Worm (Caenorhabditis elegans) whole organism, L4 larva: Measurements from ENCODE around the gene pad-2.

ENCODE experiments used
- D1046.2 ChIP-seq: fragments of 200-800 bp; sonication (Bioruptor generic); IDR thresholded peaks from 2 replicates; pipeline ENCODE4 v1.3.6; 2022; ENCODE audit warnings: missing genetic modification characterization, missing compliant biosample characterization
- snpc-4 ChIP-seq: fragments of 150-350 bp; optimal IDR thresholded peaks from 2 replicates; lab custom pipeline; 2014; ENCODE audit warnings: missing biosample characterization, missing genetic modification characterization
- ztf-11 ChIP-seq: fragments of 150-350 bp; optimal IDR thresholded peaks from 2 replicates; lab custom pipeline; 2014; ENCODE audit warnings: missing biosample characterization, missing genetic modification characterization

DNA sequence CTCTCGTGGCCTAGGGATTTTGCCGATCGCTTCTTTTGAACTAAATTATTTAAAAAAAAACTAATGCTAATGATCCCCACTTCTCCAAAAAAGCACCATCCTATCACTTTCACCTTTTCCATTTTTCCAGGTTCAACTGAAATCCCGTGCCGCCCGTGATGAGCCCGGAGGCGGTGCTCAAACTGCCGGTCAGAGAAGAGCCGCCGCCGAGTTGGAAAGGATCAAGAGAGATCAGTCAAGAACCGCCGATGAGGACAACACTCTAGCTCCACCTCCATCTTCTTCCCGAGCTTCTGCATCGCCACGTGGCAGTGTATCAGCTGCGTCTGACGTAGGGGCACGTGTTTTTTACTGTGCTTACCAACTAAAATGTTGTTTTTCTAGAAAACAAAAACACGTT, 25.6 kb upstream of the pad-2 start:
- TF ChIP-seq D1046.2 (GFP tag; lab: Robert Waterston, UW) = no peak
- TF ChIP-seq snpc-4 (tag; lab: Kevin White, UChicago) = no peak
- TF ChIP-seq ztf-11 (tag; lab: Kevin White, UChicago) = no peak
